Worm (Caenorhabditis elegans) whole organism, midembryonic: ENCODE results near the gene C37C3.9.

ENCODE experiments used
- T22C8.4 ChIP-seq: fragments of 200-800 bp; sonication (Bioruptor generic); IDR thresholded peaks from 2 replicates; pipeline ENCODE4 v1.3.6; 2022; ENCODE audit warnings: missing genetic modification characterization, missing compliant biosample characterization
- cog-1 ChIP-seq: sonication (generic microtip); optimal IDR thresholded peaks from 2 replicates; lab custom pipeline; 2016; ENCODE audit warnings: missing genetic modification characterization, missing compliant biosample characterization
- flt-1 ChIP-seq: fragments of 200-800 bp; sonication (Bioruptor generic); IDR thresholded peaks from 2 replicates; pipeline ENCODE4 v1.3.6; 2022; ENCODE audit warnings: missing genetic modification characterization, missing compliant biosample characterization
- klf-2 ChIP-seq: fragments of 200-800 bp; sonication (Bioruptor generic); conservative IDR thresholded peaks from 2 replicates; pipeline ENCODE4 v1.3.6; 2022; ENCODE audit warnings: missing genetic modification reagents, missing genetic modification characterization, missing compliant biosample characterization
- med-1 ChIP-seq: sonication (generic microtip); optimal IDR thresholded peaks from 2 replicates; lab custom pipeline; 2017; ENCODE audit warnings: missing genetic modification characterization, mild to moderate bottlenecking, missing compliant biosample characterization, antibody characterized with exemption, missing genetic modification reagents; ENCODE audit not compliant: insufficient read depth
- ztf-23 ChIP-seq: fragments of 200-800 bp; sonication (Bioruptor generic); IDR thresholded peaks from 2 replicates; pipeline ENCODE4 v1.3.6; 2022; ENCODE audit warnings: missing genetic modification reagents, missing genetic modification characterization, missing compliant biosample characterization
- ztf-29 ChIP-seq: fragments of 200-800 bp; sonication (Bioruptor generic); IDR thresholded peaks from 2 replicates; pipeline ENCODE4 v1.3.6; 2022; ENCODE audit warnings: missing genetic modification reagents, missing genetic modification characterization, missing compliant biosample characterization

DNA sequence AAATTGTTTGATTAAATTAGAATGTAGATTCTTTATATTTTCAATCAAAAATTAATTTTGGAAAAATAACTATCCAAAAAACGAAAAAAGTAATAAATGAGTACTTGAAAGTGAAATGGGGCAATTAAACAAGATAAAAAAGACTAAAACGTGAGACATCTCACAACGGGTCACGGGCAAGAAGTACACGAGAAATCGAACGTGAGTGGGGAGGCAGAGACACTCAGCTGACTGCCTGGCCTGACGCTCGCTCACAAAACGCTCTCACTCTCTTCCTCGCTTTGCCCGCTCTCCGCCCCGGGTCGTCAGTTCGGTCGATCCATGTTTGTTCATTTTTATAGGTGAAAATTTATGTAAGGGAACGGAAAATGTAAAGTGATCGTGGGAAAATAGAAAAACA lies 6.2 kb downstream of the C37C3.9 start:
- TF ChIP-seq ztf-29 (GFP tag; lab: Robert Waterston, UW), result no peak
- no peak for TF ChIP-seq ztf-23 (GFP tag; lab: Robert Waterston, UW)
- peak; percentile 1 for TF ChIP-seq cog-1
- no peak for TF ChIP-seq flt-1 (GFP tag; lab: Robert Waterston, UW)
- no peak for TF ChIP-seq T22C8.4 (GFP tag; lab: Robert Waterston, UW)
- TF ChIP-seq klf-2, result no peak
- TF ChIP-seq med-1, result no peak
